Fruit fly (Drosophila melanogaster) whole organism, embryonic: ENCODE data around the gene zfh2.
A peak's percentile ranks its signal among the peaks of the same experiment; 100 is the strongest.

Experiments used
- Atf6 ChIP-seq: fragments of 200-800 bp; sonication (Bioruptor generic); IDR thresholded peaks from 2 replicates; pipeline ENCODE4 v1.3.6; 2022; ENCODE audit warnings: missing biosample characterization, missing genetic modification characterization
- CG10543 ChIP-seq: fragments of 200-800 bp; sonication (Bioruptor generic); optimal IDR thresholded peaks from 3 replicates; lab custom pipeline; 2017; ENCODE audit warnings: missing biosample characterization, mild to moderate bottlenecking, missing genetic modification characterization, moderate library complexity
- CG11456 ChIP-seq: fragments of 200-800 bp; sonication (Bioruptor generic); IDR thresholded peaks from 3 replicates; pipeline ENCODE4 v1.3.6; 2022; ENCODE audit warnings: missing biosample characterization, missing genetic modification characterization
- CG11504 ChIP-seq: fragments of 200-800 bp; sonication (Bioruptor generic); optimal IDR thresholded peaks from 3 replicates; lab custom pipeline; 2019; ENCODE audit warnings: missing biosample characterization, mild to moderate bottlenecking, missing genetic modification characterization, moderate library complexity
- CG13894 ChIP-seq: fragments of 200-800 bp; sonication (Bioruptor generic); optimal IDR thresholded peaks from 3 replicates; lab custom pipeline; 2018; ENCODE audit warnings: missing biosample characterization, mild to moderate bottlenecking, missing genetic modification characterization, moderate library complexity
- CG15696 ChIP-seq: fragments of 200-800 bp; sonication (Bioruptor generic); optimal IDR thresholded peaks from 2 replicates; lab custom pipeline; 2019; ENCODE audit warnings: missing biosample characterization, mild to moderate bottlenecking, missing genetic modification characterization, moderate library complexity
- CG1647 ChIP-seq: fragments of 200-800 bp; sonication (Bioruptor generic); optimal IDR thresholded peaks from 3 replicates; lab custom pipeline; 2016; ENCODE audit warnings: missing biosample characterization, missing genetic modification characterization
- CG17385 ChIP-seq: fragments of 200-800 bp; sonication (Bioruptor generic); optimal IDR thresholded peaks from 3 replicates; lab custom pipeline; 2018; ENCODE audit warnings: missing biosample characterization, mild to moderate bottlenecking, missing genetic modification characterization
- CG30431 ChIP-seq: fragments of 200-800 bp; sonication (Bioruptor generic); optimal IDR thresholded peaks from 2 replicates; lab custom pipeline; 2017; ENCODE audit warnings: missing biosample characterization, missing genetic modification characterization
- CG32767 ChIP-seq: fragments of 200-800 bp; sonication (Bioruptor generic); IDR thresholded peaks from 2 replicates; pipeline ENCODE4 v1.3.6; 2022; ENCODE audit warnings: missing biosample characterization, missing genetic modification characterization
- CG3281 ChIP-seq: fragments of 200-800 bp; sonication (Bioruptor generic); optimal IDR thresholded peaks from 3 replicates; lab custom pipeline; 2017; ENCODE audit warnings: missing biosample characterization, mild to moderate bottlenecking, missing genetic modification characterization
- CG34224 ChIP-seq: fragments of 200-800 bp; sonication (Bioruptor generic); IDR thresholded peaks from 3 replicates; pipeline ENCODE4 v1.3.6; 2022; ENCODE audit warnings: missing biosample characterization, missing genetic modification characterization; ENCODE audit not compliant: partially characterized antibody
- CG4617 ChIP-seq: fragments of 200-800 bp; sonication (Bioruptor generic); optimal IDR thresholded peaks from 3 replicates; lab custom pipeline; 2016; ENCODE audit warnings: missing biosample characterization, missing genetic modification characterization, borderline replicate concordance
- CG4707 ChIP-seq: fragments of 200-800 bp; sonication (Bioruptor generic); optimal IDR thresholded peaks from 2 replicates; lab custom pipeline; 2018; ENCODE audit warnings: missing biosample characterization, mild to moderate bottlenecking, missing genetic modification characterization, moderate library complexity
- CG4730 ChIP-seq: fragments of 200-800 bp; sonication (Bioruptor generic); IDR thresholded peaks from 2 replicates; pipeline ENCODE4 v1.3.6; 2022; ENCODE audit warnings: missing biosample characterization, missing genetic modification characterization
- CG9215 ChIP-seq: fragments of 200-800 bp; sonication (Bioruptor generic); IDR thresholded peaks from 2 replicates; pipeline ENCODE4 v1.3.6; 2022; ENCODE audit warnings: missing biosample characterization, missing genetic modification characterization
- CTCF ChIP-seq: fragments of 200-800 bp; sonication (Bioruptor generic); optimal IDR thresholded peaks from 2 replicates; lab custom pipeline; 2017; ENCODE audit warnings: missing biosample characterization, mild to moderate bottlenecking, missing genetic modification characterization, moderate library complexity
- Camta ChIP-seq: fragments of 200-800 bp; sonication (Bioruptor generic); optimal IDR thresholded peaks from 2 replicates; lab custom pipeline; 2016; ENCODE audit warnings: missing biosample characterization, missing genetic modification characterization
- Chrac-16 ChIP-seq: fragments of 200-800 bp; sonication (Bioruptor generic); optimal IDR thresholded peaks from 3 replicates; lab custom pipeline; 2016; ENCODE audit warnings: missing biosample characterization, missing genetic modification characterization
- Dip2 ChIP-seq: fragments of 200-800 bp; sonication (Bioruptor generic); IDR thresholded peaks from 2 replicates; pipeline ENCODE4 v1.3.6; 2022; ENCODE audit warnings: missing biosample characterization, missing genetic modification characterization
- Doc3 ChIP-seq: fragments of 200-800 bp; sonication (Bioruptor generic); IDR thresholded peaks from 3 replicates; pipeline ENCODE4 v1.3.6; 2022; ENCODE audit warnings: missing biosample characterization, missing genetic modification characterization; ENCODE audit not compliant: partially characterized antibody
- E2f1 ChIP-seq: fragments of 200-800 bp; sonication (Bioruptor generic); IDR thresholded peaks from 2 replicates; pipeline ENCODE4 v1.3.6; 2022; ENCODE audit warnings: missing biosample characterization, missing genetic modification characterization
- E2f2 ChIP-seq: fragments of 200-800 bp; sonication (Bioruptor generic); IDR thresholded peaks from 2 replicates; pipeline ENCODE4 v1.3.6; 2022; ENCODE audit warnings: missing biosample characterization, missing genetic modification characterization
- HLHmδ ChIP-seq: fragments of 200-800 bp; sonication (Bioruptor generic); optimal IDR thresholded peaks from 2 replicates; lab custom pipeline; 2018; ENCODE audit warnings: missing biosample characterization, mild to moderate bottlenecking, missing genetic modification characterization, moderate library complexity
- NC2α ChIP-seq: fragments of 200-800 bp; sonication (Bioruptor generic); optimal IDR thresholded peaks from 2 replicates; lab custom pipeline; 2016; ENCODE audit warnings: missing biosample characterization, missing genetic modification characterization
- NC2β ChIP-seq: fragments of 200-800 bp; sonication (Bioruptor generic); optimal IDR thresholded peaks from 2 replicates; lab custom pipeline; 2016; ENCODE audit warnings: missing biosample characterization, missing genetic modification characterization
- Nf-YC ChIP-seq: fragments of 200-800 bp; optimal IDR thresholded peaks from 3 replicates; lab custom pipeline; 2019; ENCODE audit warnings: missing biosample characterization, mild to moderate bottlenecking, missing genetic modification characterization, moderate library complexity
- Oli ChIP-seq: fragments of 200-800 bp; sonication (Bioruptor generic); optimal IDR thresholded peaks from 2 replicates; lab custom pipeline; 2018; ENCODE audit warnings: missing biosample characterization, mild to moderate bottlenecking, missing genetic modification characterization, moderate library complexity
- Ssrp ChIP-seq: fragments of 200-800 bp; sonication (Bioruptor generic); optimal IDR thresholded peaks from 2 replicates; lab custom pipeline; 2018; ENCODE audit warnings: missing biosample characterization, mild to moderate bottlenecking, missing genetic modification characterization, moderate library complexity
- Taf1 ChIP-seq: fragments of 200-800 bp; sonication (Bioruptor generic); IDR thresholded peaks from 2 replicates; pipeline ENCODE4 v1.3.6; 2022; ENCODE audit warnings: missing biosample characterization, missing genetic modification characterization
- Trl ChIP-seq, 3 experiments: fragments of >200 bp in 2 of 3; fragments of 200-800 bp in 1 of 3; sonication (Bioruptor generic) in 1 of 3; optimal IDR thresholded peaks; 2 replicates in 1 of 3; 3 replicates in 2 of 3; lab custom pipeline; 2016 to 2017; ENCODE audit warnings: missing biosample characterization in 1 of 3, missing genetic modification characterization in 1 of 3
- Xrp1 ChIP-seq: fragments of 200-800 bp; sonication (Bioruptor generic); IDR thresholded peaks from 2 replicates; pipeline ENCODE4 v1.3.6; 2022; ENCODE audit warnings: missing biosample characterization, missing genetic modification characterization
- ab ChIP-seq: fragments of 200-800 bp; sonication (Bioruptor generic); optimal IDR thresholded peaks from 2 replicates; lab custom pipeline; 2016; ENCODE audit warnings: missing biosample characterization, missing genetic modification characterization
- ewg ChIP-seq: fragments of 200-800 bp; sonication (Bioruptor generic); optimal IDR thresholded peaks from 3 replicates; lab custom pipeline; 2017; ENCODE audit warnings: mild to moderate bottlenecking, missing biosample characterization, missing genetic modification reagents, missing genetic modification characterization
- gce ChIP-seq: fragments of 200-800 bp; sonication (Bioruptor generic); IDR thresholded peaks from 3 replicates; pipeline ENCODE4 v1.3.6; 2022; ENCODE audit warnings: missing biosample characterization, missing genetic modification characterization
- jigr1 ChIP-seq: fragments of 200-800 bp; sonication (Bioruptor generic); IDR thresholded peaks from 3 replicates; pipeline ENCODE4 v1.3.6; 2022; ENCODE audit warnings: missing biosample characterization, missing genetic modification characterization
- jing ChIP-seq: fragments of 200-800 bp; sonication (Bioruptor generic); optimal IDR thresholded peaks from 2 replicates; lab custom pipeline; 2018; ENCODE audit warnings: missing biosample characterization, mild to moderate bottlenecking, missing genetic modification characterization
- lola ChIP-seq, 3 experiments: fragments of >200 bp in 2 of 3; fragments of 200-800 bp in 1 of 3; sonication (Bioruptor generic) in 1 of 3; optimal IDR thresholded peaks; 2 replicates each; lab custom pipeline; 2017 to 2019; ENCODE audit warnings: missing biosample characterization in 3 of 3, missing genetic modification characterization in 3 of 3, mild to moderate bottlenecking in 1 of 3, moderate library complexity in 1 of 3
- nau ChIP-seq: fragments of 200-800 bp; sonication (Bioruptor generic); optimal IDR thresholded peaks from 3 replicates; lab custom pipeline; 2017; ENCODE audit warnings: missing biosample characterization, mild to moderate bottlenecking, missing genetic modification characterization, missing genetic modification reagents
- p53 ChIP-seq: fragments of 200-800 bp; sonication (Bioruptor generic); optimal IDR thresholded peaks from 2 replicates; lab custom pipeline; 2016; ENCODE audit warnings: missing biosample characterization, missing genetic modification characterization
- pho ChIP-seq: fragments of 200-800 bp; sonication (Bioruptor generic); optimal IDR thresholded peaks from 2 replicates; lab custom pipeline; 2016; ENCODE audit warnings: missing biosample characterization, missing genetic modification characterization
- pita ChIP-seq: fragments of 200-800 bp; sonication (Bioruptor generic); optimal IDR thresholded peaks from 2 replicates; lab custom pipeline; 2017; ENCODE audit warnings: missing biosample characterization, mild to moderate bottlenecking, missing genetic modification characterization
- pzg ChIP-seq: fragments of 200-800 bp; sonication (Bioruptor generic); optimal IDR thresholded peaks from 3 replicates; lab custom pipeline; 2018; ENCODE audit warnings: missing biosample characterization, mild to moderate bottlenecking, missing genetic modification characterization, moderate library complexity
- repo ChIP-seq: fragments of 200-800 bp; sonication (Bioruptor generic); optimal IDR thresholded peaks from 2 replicates; lab custom pipeline; 2016; ENCODE audit warnings: missing biosample characterization, missing genetic modification characterization
- row ChIP-seq: fragments of 200-800 bp; sonication (Bioruptor generic); IDR thresholded peaks from 3 replicates; pipeline ENCODE4 v1.3.6; 2022; ENCODE audit warnings: missing biosample characterization, missing genetic modification characterization
- sima ChIP-seq: fragments of 200-800 bp; sonication (Bioruptor generic); optimal IDR thresholded peaks from 2 replicates; lab custom pipeline; 2016; ENCODE audit warnings: missing biosample characterization, missing genetic modification characterization
- sna ChIP-seq: fragments of 200-800 bp; sonication (Bioruptor generic); IDR thresholded peaks from 2 replicates; pipeline ENCODE4 v1.3.6; 2022; ENCODE audit warnings: missing biosample characterization, missing genetic modification characterization; ENCODE audit not compliant: partially characterized antibody
- twi ChIP-seq: fragments of 200-800 bp; optimal IDR thresholded peaks from 2 replicates; lab custom pipeline; 2019; ENCODE audit warnings: missing biosample characterization, mild to moderate bottlenecking, missing genetic modification characterization, moderate library complexity
- vvl ChIP-seq: fragments of 200-800 bp; sonication (Bioruptor generic); IDR thresholded peaks from 2 replicates; pipeline ENCODE4 v1.3.6; 2022; ENCODE audit warnings: missing biosample characterization, missing genetic modification characterization
- z ChIP-seq: fragments of 200-800 bp; sonication (Bioruptor generic); IDR thresholded peaks from 3 replicates; pipeline ENCODE4 v1.3.6; 2022; ENCODE audit warnings: missing biosample characterization, missing genetic modification characterization
- zen ChIP-seq: fragments of 200-800 bp; sonication (Bioruptor generic); optimal IDR thresholded peaks from 3 replicates; lab custom pipeline; 2018; ENCODE audit warnings: missing biosample characterization, mild to moderate bottlenecking, missing genetic modification characterization, moderate library complexity

zfh2 gene

dm6 chr4:497724-498123 is 3.9 kb upstream of the zfh2 start (continued):
- TF ChIP-seq pita (no peak), gce (GFP tag; lab: Robert Waterston, UW) (peak; percentile 93; the same call in 1 of the 3 replicates), CG4617 (peak; percentile 68), E2f1 (GFP tag; lab: Robert Waterston, UW) (no peak; the same call in 1 of the 2 replicates), Doc3 (no peak), CG30431 (peak; percentile 62), E2f2 (peak; percentile 72), CG11456 (GFP tag; lab: Robert Waterston, UW) (no peak), CG13894 (tag; lab: Kevin White, UChicago) (no peak), CG15696 (tag; lab: Kevin White, UChicago) (peak; percentile 99), vvl (peak; percentile 87), CG10543 (GFP tag; lab: Kevin White, UChicago) (peak; percentile 94), CG9215 (GFP tag; lab: Robert Waterston, UW) (no peak), zen (tag; lab: Kevin White, UChicago) (peak; percentile 93), nau (GFP tag; lab: Kevin White, UChicago) (peak; percentile 96), Oli (tag; lab: Kevin White, UChicago) (peak; percentile 69), Nf-YC (peak; percentile 70), repo (GFP tag; lab: Kevin White, UChicago) (peak; percentile 95), Ssrp (tag; lab: Kevin White, UChicago) (peak; percentile 25), ewg (GFP tag; lab: Kevin White, UChicago) (peak; percentile 78), CG11504 (tag; lab: Kevin White, UChicago) (peak; percentile 79), Dip2 (GFP tag; lab: Robert Waterston, UW) (no peak), ab (no peak), twi (peak; percentile 95), CTCF (GFP tag; lab: Kevin White, UChicago) (peak; percentile 66), Atf6 (GFP tag; lab: Robert Waterston, UW) (peak; percentile 91), NC2β (GFP tag; lab: Kevin White, UChicago) (peak; percentile 95), Trl (optimal IDR thresholded peaks at IDR 0.05; lab: Kevin White, UChicago) (no peak), Trl (GFP tag; optimal IDR thresholded peaks at IDR 0.05; lab: Kevin White, UChicago) (peak; percentile 96), CG34224 (no peak), NC2α (GFP tag; lab: Kevin White, UChicago) (peak; percentile 93), jing (peak; percentile 39), Taf1 (GFP tag; lab: Robert Waterston, UW) (no peak), z (GFP tag; lab: Robert Waterston, UW) (peak; percentile 81), HLHmδ (GFP tag; lab: Kevin White, UChicago) (peak; percentile 99), CG17385 (peak; percentile 82), CG4707 (peak; percentile 96), p53 (GFP tag; lab: Kevin White, UChicago) (peak; percentile 91), CG1647 (GFP tag; lab: Kevin White, UChicago) (peak; percentile 87), pho (GFP tag; lab: Kevin White, UChicago) (peak; percentile 77), CG3281 (GFP tag; lab: Kevin White, UChicago) (peak; percentile 87), CG4730 (GFP tag; lab: Robert Waterston, UW) (no peak; the same call in 1 of the 2 replicates), sima (peak; percentile 68), pzg (GFP tag; lab: Kevin White, UChicago) (no peak), Xrp1 (GFP tag; lab: Robert Waterston, UW) (peak; percentile 96), lola (GFP tag; optimal IDR thresholded peaks at IDR 0.05; lab: Kevin White, UChicago) (peak in 1 of 3 experiments; percentile 91), sna (GFP tag; lab: Robert Waterston, UW) (no peak), row (GFP tag; lab: Robert Waterston, UW) (peak; percentile 13; the same call in 1 of the 3 replicates), CG32767 (peak; percentile 84; the same call in 1 of the 2 replicates), Chrac-16 (peak; percentile 33), jigr1 (GFP tag; lab: Robert Waterston, UW) (no peak), Camta (peak; percentile 95)
